Worm (Caenorhabditis elegans) whole organism, young adult: Measurements from ENCODE around the gene Y54G11A.19.

Source experiments
- B0261.1 ChIP-seq: sonication (generic microtip); optimal IDR thresholded peaks from 2 replicates; lab custom pipeline; 2016; ENCODE audit warnings: mild to moderate bottlenecking, missing genetic modification characterization, moderate library complexity, missing compliant biosample characterization
- B0336.3 ChIP-seq: fragments of 200-800 bp; sonication (Bioruptor generic); IDR thresholded peaks from 2 replicates; pipeline ENCODE4 v1.3.6; 2022; ENCODE audit warnings: missing genetic modification characterization, missing compliant biosample characterization
- F57A8.1 ChIP-seq: fragments of 200-800 bp; sonication (Bioruptor generic); optimal IDR thresholded peaks from 2 replicates; lab custom pipeline; 2018; ENCODE audit warnings: mild to moderate bottlenecking, missing genetic modification characterization, moderate library complexity, missing compliant biosample characterization
- F57C9.4 ChIP-seq: sonication (generic microtip); optimal IDR thresholded peaks from 2 replicates; lab custom pipeline; 2017; ENCODE audit warnings: mild to moderate bottlenecking, missing genetic modification characterization, missing compliant biosample characterization
- T07F8.4 ChIP-seq: sonication (generic microtip); optimal IDR thresholded peaks from 2 replicates; lab custom pipeline; 2016; ENCODE audit warnings: mild to moderate bottlenecking, missing genetic modification characterization, moderate library complexity, missing compliant biosample characterization
- Y53F4B.3 ChIP-seq: fragments of 200-800 bp; sonication (Bioruptor generic); IDR thresholded peaks from 2 replicates; pipeline ENCODE4 v1.3.6; 2022; ENCODE audit warnings: missing genetic modification reagents, missing genetic modification characterization, missing compliant biosample characterization
- Y53G8AR.9 ChIP-seq: fragments of 200-800 bp; sonication (Bioruptor generic); conservative IDR thresholded peaks from 2 replicates; pipeline ENCODE4 v1.3.6; 2022; ENCODE audit warnings: missing genetic modification reagents, missing genetic modification characterization, missing compliant biosample characterization
- ZK185.1 ChIP-seq: sonication (generic microtip); optimal IDR thresholded peaks from 2 replicates; lab custom pipeline; 2016; ENCODE audit warnings: mild to moderate bottlenecking, missing genetic modification characterization, missing compliant biosample characterization; ENCODE audit not compliant: poor library complexity, severe bottlenecking
- ama-1 ChIP-seq, 3 experiments: fragments of 150-350 bp in 1 of 3; sonication (generic microtip) in 2 of 3; optimal IDR thresholded peaks; 2 replicates each; lab custom pipeline; 2014 to 2018; ENCODE audit warnings: missing biosample characterization in 2 of 3, missing genetic modification characterization in 2 of 3, missing genetic modification reagents in 2 of 3
- aptf-3 ChIP-seq: fragments of 200-800 bp; sonication (Bioruptor generic); IDR thresholded peaks from 2 replicates; pipeline ENCODE4 v1.3.6; 2022; ENCODE audit warnings: missing genetic modification characterization, missing compliant biosample characterization
- athp-1 ChIP-seq: sonication (generic microtip); optimal IDR thresholded peaks from 2 replicates; lab custom pipeline; 2017; ENCODE audit warnings: mild to moderate bottlenecking, missing genetic modification characterization, missing compliant biosample characterization
- attf-5 ChIP-seq: fragments of 200-800 bp; sonication (Bioruptor generic); optimal IDR thresholded peaks from 2 replicates; lab custom pipeline; 2018; ENCODE audit warnings: mild to moderate bottlenecking, missing genetic modification characterization, missing compliant biosample characterization
- attf-6 ChIP-seq: fragments of 200-800 bp; sonication (Bioruptor generic); IDR thresholded peaks from 2 replicates; pipeline ENCODE4 v1.3.6; 2022; ENCODE audit warnings: missing genetic modification reagents, missing genetic modification characterization, missing compliant biosample characterization
- bed-2 ChIP-seq: fragments of 200-800 bp; sonication (Bioruptor generic); IDR thresholded peaks from 2 replicates; pipeline ENCODE4 v1.3.6; 2022; ENCODE audit warnings: missing genetic modification reagents, missing genetic modification characterization, missing compliant biosample characterization
- ccch-3 ChIP-seq: fragments of 200-800 bp; sonication (Bioruptor generic); optimal IDR thresholded peaks from 2 replicates; lab custom pipeline; 2018; ENCODE audit warnings: mild to moderate bottlenecking, missing genetic modification characterization, missing compliant biosample characterization
- dpff-1 ChIP-seq: sonication (generic microtip); optimal IDR thresholded peaks from 2 replicates; lab custom pipeline; 2017; ENCODE audit warnings: mild to moderate bottlenecking, missing genetic modification characterization, missing compliant biosample characterization
- egl-18 ChIP-seq: fragments of 200-800 bp; sonication (Bioruptor generic); IDR thresholded peaks from 2 replicates; pipeline ENCODE4 v1.3.6; 2022; ENCODE audit warnings: missing genetic modification reagents, missing genetic modification characterization, missing compliant biosample characterization
- egl-44 ChIP-seq: fragments of 200-800 bp; sonication (Bioruptor generic); IDR thresholded peaks from 2 replicates; pipeline ENCODE4 v1.3.6; 2022; ENCODE audit warnings: missing genetic modification reagents, missing genetic modification characterization, missing compliant biosample characterization
- egrh-3 ChIP-seq: fragments of 200-800 bp; sonication (Bioruptor generic); IDR thresholded peaks from 2 replicates; pipeline ENCODE4 v1.3.6; 2022; ENCODE audit warnings: missing genetic modification reagents, missing genetic modification characterization, missing compliant biosample characterization
- fkh-3 ChIP-seq: sonication (generic microtip); optimal IDR thresholded peaks from 2 replicates; lab custom pipeline; 2016; ENCODE audit warnings: mild to moderate bottlenecking, missing genetic modification characterization, missing compliant biosample characterization
- gei-17 ChIP-seq: fragments of 200-800 bp; sonication (Bioruptor generic); optimal IDR thresholded peaks from 2 replicates; lab custom pipeline; 2018; ENCODE audit warnings: mild to moderate bottlenecking, missing genetic modification characterization, missing compliant biosample characterization
- hlh-26 ChIP-seq: fragments of 200-800 bp; sonication (Bioruptor generic); conservative IDR thresholded peaks from 2 replicates; pipeline ENCODE4 v1.3.6; 2022; ENCODE audit warnings: missing genetic modification reagents, missing genetic modification characterization, missing compliant biosample characterization
- lag-1 ChIP-seq: fragments of 200-800 bp; sonication (Bioruptor generic); IDR thresholded peaks from 2 replicates; pipeline ENCODE4 v1.3.6; 2022; ENCODE audit warnings: missing genetic modification reagents, missing genetic modification characterization, missing compliant biosample characterization
- let-607 ChIP-seq, 2 experiments: fragments of 200-800 bp in 1 of 2; sonication (Bioruptor generic) in 1 of 2; sonication (generic microtip) in 1 of 2; optimal IDR thresholded peaks; 2 replicates each; lab custom pipeline; 2016 to 2018; ENCODE audit warnings: mild to moderate bottlenecking in 2 of 2, missing compliant biosample characterization in 2 of 2, missing genetic modification characterization in 2 of 2, moderate library complexity in 2 of 2, missing genotype in 1 of 2
- lin-26 ChIP-seq: fragments of 200-800 bp; sonication (Bioruptor generic); IDR thresholded peaks from 2 replicates; pipeline ENCODE4 v1.3.6; 2022; ENCODE audit warnings: missing genetic modification reagents, missing genetic modification characterization, missing compliant biosample characterization
- lin-40 ChIP-seq: sonication (generic microtip); optimal IDR thresholded peaks from 2 replicates; lab custom pipeline; 2016; ENCODE audit warnings: missing genetic modification characterization, mild to moderate bottlenecking, missing compliant biosample characterization, missing genotype, missing genetic modification reagents
- lin-54 ChIP-seq: fragments of 200-800 bp; sonication (Bioruptor generic); optimal IDR thresholded peaks from 2 replicates; lab custom pipeline; 2018; ENCODE audit warnings: mild to moderate bottlenecking, missing genetic modification characterization, missing compliant biosample characterization
- madf-10 ChIP-seq: sonication (generic microtip); optimal IDR thresholded peaks from 2 replicates; lab custom pipeline; 2016; ENCODE audit warnings: mild to moderate bottlenecking, missing genetic modification characterization, missing compliant biosample characterization
- madf-3 ChIP-seq: fragments of 200-800 bp; sonication (Bioruptor generic); IDR thresholded peaks from 2 replicates; pipeline ENCODE4 v1.3.6; 2022; ENCODE audit warnings: missing genetic modification reagents, missing genetic modification characterization, missing compliant biosample characterization
- madf-6 ChIP-seq: fragments of 200-800 bp; sonication (Bioruptor generic); IDR thresholded peaks from 2 replicates; pipeline ENCODE4 v1.3.6; 2022; ENCODE audit warnings: missing genetic modification reagents, missing genetic modification characterization, missing compliant biosample characterization
- madf-8 ChIP-seq: fragments of 200-800 bp; sonication (Bioruptor generic); conservative IDR thresholded peaks from 2 replicates; pipeline ENCODE4 v1.3.6; 2022; ENCODE audit warnings: missing genetic modification reagents, missing genetic modification characterization, missing compliant biosample characterization
- mxl-1 ChIP-seq: sonication (generic microtip); optimal IDR thresholded peaks from 2 replicates; lab custom pipeline; 2016; ENCODE audit warnings: missing genetic modification characterization, missing compliant biosample characterization
- nfya-1 ChIP-seq: sonication (generic microtip); optimal IDR thresholded peaks from 2 replicates; lab custom pipeline; 2017; ENCODE audit warnings: antibody characterized with exemption, missing compliant biosample characterization, missing genetic modification characterization, borderline replicate concordance; ENCODE audit not compliant: insufficient read depth
- nfyb-1 ChIP-seq: fragments of 200-800 bp; sonication (Bioruptor generic); IDR thresholded peaks from 2 replicates; pipeline ENCODE4 v1.3.6; 2022; ENCODE audit warnings: missing genetic modification reagents, missing genetic modification characterization, missing compliant biosample characterization
- nhr-120 ChIP-seq: fragments of 200-800 bp; sonication (Bioruptor generic); IDR thresholded peaks from 2 replicates; pipeline ENCODE4 v1.3.6; 2022; ENCODE audit warnings: missing genetic modification characterization, missing compliant biosample characterization
- nhr-179 ChIP-seq: sonication (generic microtip); optimal IDR thresholded peaks from 2 replicates; lab custom pipeline; 2016; ENCODE audit warnings: mild to moderate bottlenecking, missing genetic modification characterization, missing compliant biosample characterization
- nhr-27 ChIP-seq: fragments of 200-800 bp; sonication (Bioruptor generic); optimal IDR thresholded peaks from 2 replicates; lab custom pipeline; 2018; ENCODE audit warnings: mild to moderate bottlenecking, missing genetic modification characterization, moderate library complexity, missing compliant biosample characterization
- nhr-80 ChIP-seq: sonication (generic microtip); optimal IDR thresholded peaks from 2 replicates; lab custom pipeline; 2016; ENCODE audit warnings: missing genetic modification characterization, missing compliant biosample characterization
- rec-8 ChIP-seq, 2 experiments: sonication (generic microtip); optimal IDR thresholded peaks; 2 replicates each; lab custom pipeline; 2016; ENCODE audit warnings: mild to moderate bottlenecking in 2 of 2, missing genetic modification characterization in 2 of 2, missing genetic modification reagents in 2 of 2, missing genotype in 2 of 2, missing biosample characterization in 1 of 2, missing compliant biosample characterization in 1 of 2, moderate library complexity in 1 of 2
- snpc-1.3 ChIP-seq: sonication (generic microtip); optimal IDR thresholded peaks from 2 replicates; lab custom pipeline; 2017; ENCODE audit warnings: missing genetic modification characterization, mild to moderate bottlenecking, missing compliant biosample characterization, antibody characterized with exemption, moderate library complexity, missing genotype, missing genetic modification reagents; ENCODE audit not compliant: insufficient read depth
- sptf-2 ChIP-seq: fragments of 200-800 bp; sonication (Bioruptor generic); optimal IDR thresholded peaks from 2 replicates; lab custom pipeline; 2018; ENCODE audit warnings: mild to moderate bottlenecking, missing genetic modification characterization, missing compliant biosample characterization
- unc-62 ChIP-seq: fragments of 150-350 bp; optimal IDR thresholded peaks from 2 replicates; lab custom pipeline; 2014; ENCODE audit warnings: missing biosample characterization, missing genetic modification reagents, missing genetic modification characterization
- xnd-1 ChIP-seq: sonication (generic microtip); optimal IDR thresholded peaks from 2 replicates; lab custom pipeline; 2016; ENCODE audit warnings: missing genotype, missing genetic modification reagents, missing genetic modification characterization, missing compliant biosample characterization
- zfh-2 ChIP-seq: fragments of 200-800 bp; sonication (Bioruptor generic); conservative IDR thresholded peaks from 2 replicates; pipeline ENCODE4 v1.3.6; 2022; ENCODE audit warnings: missing genetic modification reagents, missing genetic modification characterization, missing compliant biosample characterization
- ztf-18 ChIP-seq: sonication (generic microtip); optimal IDR thresholded peaks from 2 replicates; lab custom pipeline; 2016; ENCODE audit warnings: missing genotype, mild to moderate bottlenecking, missing genetic modification characterization, missing compliant biosample characterization
- ztf-22 ChIP-seq: fragments of 200-800 bp; sonication (Bioruptor generic); optimal IDR thresholded peaks from 2 replicates; lab custom pipeline; 2018; ENCODE audit warnings: mild to moderate bottlenecking, missing genetic modification characterization, moderate library complexity, missing compliant biosample characterization

Y54G11A.19 gene

ce11 chrII:14226175-14226574 is 30.5 kb downstream of the Y54G11A.19 start, which contains the start of gene Y48B6A.13:
TSS of gene Y48B6A.13 (minus strand) at chrII:14226275.
- 0 out of 2 replicates have a peak, but pooled peaks have one; percentile 27 for TF ChIP-seq Y53G8AR.9
- 0 out of 2 replicates have a peak, but pooled peaks have one; percentile 26 for TF ChIP-seq zfh-2 (GFP tag; lab: Robert Waterston, UW)
- TF ChIP-seq attf-5: no peak

ce11 chrII:14218142-14218541 is 38.5 kb downstream of the Y54G11A.19 start:
- TF ChIP-seq F57C9.4 (tag; lab: Kevin White, UChicago) (no peak), B0336.3 (no peak), Y53G8AR.9 (no peak), hlh-26 (no peak), madf-3 (no peak), ccch-3 (GFP tag; lab: Kevin White, UChicago) (no peak), nhr-80 (tag; lab: Kevin White, UChicago) (no peak), aptf-3 (GFP tag; lab: Robert Waterston, UW) (no peak), F57A8.1 (GFP tag; lab: Kevin White, UChicago) (no peak), nhr-120 (GFP tag; lab: Robert Waterston, UW) (no peak), ama-1 (optimal IDR thresholded peaks at IDR 0.05; lab: Kevin White, UChicago) (no peak), ama-1 (GFP tag; optimal IDR thresholded peaks at IDR 0.05; lab: Kevin White, UChicago) (no peak), egl-18 (GFP tag; lab: Robert Waterston, UW) (no peak), gei-17 (no peak), madf-6 (GFP tag; lab: Robert Waterston, UW) (peak; percentile 94), lag-1 (no peak), lin-54 (GFP tag; lab: Kevin White, UChicago) (peak; percentile 48), rec-8 (tag; optimal IDR thresholded peaks at IDR 0.05; lab: Kevin White, UChicago) (no peak), egrh-3 (GFP tag; lab: Robert Waterston, UW) (0 out of 2 replicates have a peak, but pooled peaks have one; percentile 11), attf-6 (GFP tag; lab: Robert Waterston, UW) (no peak), T07F8.4 (tag; lab: Kevin White, UChicago) (no peak), nfya-1 (tag; lab: Kevin White, UChicago) (no peak), Y53F4B.3 (GFP tag; lab: Robert Waterston, UW) (no peak), egl-44 (GFP tag; lab: Robert Waterston, UW) (no peak), lin-40 (tag; lab: Kevin White, UChicago) (no peak), athp-1 (tag; lab: Kevin White, UChicago) (no peak), ztf-22 (GFP tag; lab: Kevin White, UChicago) (no peak), dpff-1 (tag; lab: Kevin White, UChicago) (no peak), nfyb-1 (GFP tag; lab: Robert Waterston, UW) (no peak), bed-2 (GFP tag; lab: Robert Waterston, UW) (no peak), snpc-1.3 (peak; percentile 27), fkh-3 (tag; lab: Kevin White, UChicago) (no peak), let-607 (tag; optimal IDR thresholded peaks at IDR 0.05; lab: Kevin White, UChicago) (no peak), madf-10 (tag; lab: Kevin White, UChicago) (no peak), mxl-1 (tag; lab: Kevin White, UChicago) (no peak), ZK185.1 (tag; lab: Kevin White, UChicago) (no peak), unc-62 (GFP tag; lab: Kevin White, UChicago) (no peak), madf-8 (GFP tag; lab: Robert Waterston, UW) (peak; percentile 87), sptf-2 (no peak), ztf-18 (tag; lab: Kevin White, UChicago) (peak; percentile 13), xnd-1 (tag; lab: Kevin White, UChicago) (peak; percentile 95), lin-26 (no peak), B0261.1 (tag; lab: Kevin White, UChicago) (no peak), zfh-2 (GFP tag; lab: Robert Waterston, UW) (no peak), nhr-27 (no peak), nhr-179 (tag; lab: Kevin White, UChicago) (no peak)
